Fruit fly (Drosophila melanogaster) whole organism, pupa: ENCODE results near the gene CG6125.

Source experiments
- CG12605 ChIP-seq: fragments of 200-800 bp; sonication (Bioruptor generic); IDR thresholded peaks from 2 replicates; pipeline ENCODE4 v1.3.6; 2022; ENCODE audit warnings: missing biosample characterization, missing genetic modification characterization
- CG32121 ChIP-seq: fragments of 200-800 bp; sonication (Bioruptor generic); IDR thresholded peaks from 2 replicates; pipeline ENCODE4 v1.3.6; 2022; ENCODE audit warnings: missing biosample characterization, missing genetic modification characterization
- CG34367 ChIP-seq: fragments of 200-800 bp; sonication (Bioruptor generic); optimal IDR thresholded peaks from 2 replicates; lab custom pipeline; 2018; ENCODE audit warnings: missing biosample characterization, mild to moderate bottlenecking, missing genetic modification characterization
- CG4496 ChIP-seq: fragments of 200-800 bp; sonication (Bioruptor generic); IDR thresholded peaks from 3 replicates; pipeline ENCODE4 v1.3.6; 2022; ENCODE audit warnings: missing biosample characterization, missing genetic modification characterization
- CG8159 ChIP-seq: fragments of 200-800 bp; sonication (Bioruptor generic); optimal IDR thresholded peaks from 3 replicates; lab custom pipeline; 2018; ENCODE audit warnings: missing biosample characterization, mild to moderate bottlenecking, missing genetic modification characterization, moderate library complexity
- D1 ChIP-seq: fragments of 200-800 bp; sonication (Bioruptor generic); optimal IDR thresholded peaks from 2 replicates; lab custom pipeline; 2018; ENCODE audit warnings: missing biosample characterization, mild to moderate bottlenecking, missing genetic modification characterization, moderate library complexity
- EcR ChIP-seq: fragments of 200-800 bp; sonication (Bioruptor generic); optimal IDR thresholded peaks from 3 replicates; lab custom pipeline; 2019; ENCODE audit warnings: missing biosample characterization, missing genetic modification characterization, mild to moderate bottlenecking, moderate library complexity, missing genetic modification reagents
- Ets98B ChIP-seq: fragments of 200-800 bp; sonication (Bioruptor generic); IDR thresholded peaks from 2 replicates; pipeline ENCODE4 v1.3.6; 2022; ENCODE audit warnings: missing biosample characterization, missing genetic modification characterization
- Pif1A ChIP-seq: fragments of 200-800 bp; sonication (Bioruptor generic); optimal IDR thresholded peaks from 3 replicates; lab custom pipeline; 2016; ENCODE audit warnings: missing biosample characterization, missing genetic modification characterization
- Pif1B ChIP-seq: fragments of 200-800 bp; sonication (Bioruptor generic); optimal IDR thresholded peaks from 3 replicates; lab custom pipeline; 2016; ENCODE audit warnings: missing biosample characterization, missing genetic modification characterization
- Snoo ChIP-seq: fragments of 200-800 bp; sonication (Bioruptor generic); optimal IDR thresholded peaks from 3 replicates; lab custom pipeline; 2017; ENCODE audit warnings: missing biosample characterization, mild to moderate bottlenecking, missing genetic modification characterization, inconsistent platforms
- fd96Ca ChIP-seq: fragments of 200-800 bp; sonication (Bioruptor generic); IDR thresholded peaks from 3 replicates; pipeline ENCODE4 v1.3.6; 2022; ENCODE audit warnings: missing biosample characterization, missing genetic modification characterization
- rn ChIP-seq: fragments of 200-800 bp; sonication (Bioruptor generic); IDR thresholded peaks from 2 replicates; pipeline ENCODE4 v1.3.6; 2022; ENCODE audit warnings: missing biosample characterization, missing genetic modification characterization

- TF ChIP-seq Pif1B (no peak), CG12605 (GFP tag; lab: Robert Waterston, UW) (no peak), D1 (no peak), CG32121 (GFP tag; lab: Robert Waterston, UW) (no peak), fd96Ca (no peak), Pif1A (GFP tag; lab: Kevin White, UChicago) (no peak), EcR (GFP tag; lab: Kevin White, UChicago) (no peak), rn (GFP tag; lab: Robert Waterston, UW) (no peak), Ets98B (GFP tag; lab: Robert Waterston, UW) (no peak), CG4496 (no peak), CG8159 (no peak), Snoo (no peak), CG34367 (tag; lab: Kevin White, UChicago) (no peak)
Observed at dm6 chr3R:15447791-15448190, 40.9 kb upstream of the CG6125 start.
